Worm (Caenorhabditis elegans) whole organism, L1 larva: ENCODE measurements around the gene scav-2.

ENCODE experiments used
- ces-1 ChIP-seq: fragments of 150-350 bp; optimal IDR thresholded peaks from 2 replicates; lab custom pipeline; 2014; ENCODE audit warnings: missing biosample characterization, missing genetic modification reagents, missing genetic modification characterization
- mab-9 ChIP-seq: fragments of 200-800 bp; sonication (Bioruptor generic); IDR thresholded peaks from 2 replicates; pipeline ENCODE4 v1.3.6; 2022; ENCODE audit warnings: missing genetic modification reagents, missing genetic modification characterization, missing compliant biosample characterization
- mdl-1 ChIP-seq, 2 experiments: fragments of 150-350 bp; optimal IDR thresholded peaks; 2 replicates each; lab custom pipeline; 2014 to 2017; ENCODE audit warnings: missing biosample characterization in 2 of 2, missing genetic modification characterization in 2 of 2, inconsistent platforms in 1 of 2
- nhr-11 ChIP-seq: fragments of 150-350 bp; optimal IDR thresholded peaks from 2 replicates; lab custom pipeline; 2014; ENCODE audit warnings: missing biosample characterization, missing genetic modification characterization
- nhr-76 ChIP-seq: sonication (generic microtip); optimal IDR thresholded peaks from 2 replicates; lab custom pipeline; 2017; ENCODE audit warnings: missing biosample characterization, missing genetic modification characterization
- nhr-77 ChIP-seq: fragments of 150-350 bp; optimal IDR thresholded peaks from 2 replicates; lab custom pipeline; 2014; ENCODE audit warnings: missing biosample characterization, missing genetic modification characterization
- skn-1 ChIP-seq: fragments of 150-350 bp; optimal IDR thresholded peaks from 2 replicates; lab custom pipeline; 2014; ENCODE audit warnings: missing biosample characterization, missing genetic modification characterization
- tbx-2 ChIP-seq: sonication (generic microtip); optimal IDR thresholded peaks from 2 replicates; lab custom pipeline; 2016; ENCODE audit warnings: missing genetic modification characterization, missing compliant biosample characterization
- zag-1 ChIP-seq: fragments of 150-350 bp; optimal IDR thresholded peaks from 2 replicates; lab custom pipeline; 2014; ENCODE audit warnings: missing biosample characterization, missing genetic modification characterization
- ztf-4 ChIP-seq: fragments of 150-350 bp; optimal IDR thresholded peaks from 2 replicates; lab custom pipeline; 2014; ENCODE audit warnings: missing biosample characterization, missing genetic modification characterization

- no peak for TF ChIP-seq tbx-2 (tag; lab: Kevin White, UChicago)
- no peak for TF ChIP-seq ztf-4 (tag; lab: Kevin White, UChicago)
- TF ChIP-seq nhr-77 (tag; lab: Kevin White, UChicago): no peak
- no peak for TF ChIP-seq ces-1 (GFP tag; lab: Kevin White, UChicago)
- no peak for TF ChIP-seq mab-9 (GFP tag; lab: Robert Waterston, UW)
- TF ChIP-seq mdl-1 (tag; optimal IDR thresholded peaks at IDR 0.05; lab: Kevin White, UChicago): no peak
- no peak for TF ChIP-seq nhr-76 (tag; lab: Kevin White, UChicago)
- no peak for TF ChIP-seq skn-1 (tag; lab: Kevin White, UChicago)
- no peak for TF ChIP-seq nhr-11 (tag; lab: Kevin White, UChicago)
- no peak for TF ChIP-seq zag-1
Measured at ce11 chrIII:13527424-13528097, 27.6 kb downstream of the scav-2 start, which contains the start of gene lron-13.
